Fruit fly (Drosophila melanogaster) whole organism, wandering third instar larva: ENCODE measurements around the gene BuGZ.

ENCODE experiments used
- Abd-B ChIP-seq: fragments of >200 bp; optimal IDR thresholded peaks from 2 replicates; lab custom pipeline; 2017; ENCODE audit warnings: missing biosample characterization, missing genetic modification characterization
- CG32264 ChIP-seq: fragments of 200-800 bp; sonication (Bioruptor generic); optimal IDR thresholded peaks from 2 replicates; lab custom pipeline; 2016; ENCODE audit warnings: missing biosample characterization, missing genetic modification characterization
- Dif ChIP-seq: fragments of 200-275, 200-300 bp; sonication (Bioruptor generic); optimal IDR thresholded peaks from 2 replicates; lab custom pipeline; 2018; ENCODE audit warnings: missing biosample characterization, missing genetic modification characterization; ENCODE audit not compliant: partially characterized antibody
- GATAd ChIP-seq: sonication (Bioruptor generic); optimal IDR thresholded peaks from 2 replicates; lab custom pipeline; 2016; ENCODE audit warnings: missing biosample characterization, missing genetic modification characterization
- Hnf4 ChIP-seq: fragments of 200-800 bp; sonication (Bioruptor generic); optimal IDR thresholded peaks from 2 replicates; lab custom pipeline; 2016; ENCODE audit warnings: missing biosample characterization, mild to moderate bottlenecking, missing genetic modification characterization
- Jra ChIP-seq: sonication (Bioruptor generic); optimal IDR thresholded peaks from 2 replicates; lab custom pipeline; 2016; ENCODE audit warnings: missing biosample characterization, missing genetic modification characterization
- Myc ChIP-seq: fragments of >200 bp; optimal IDR thresholded peaks from 2 replicates; lab custom pipeline; 2017
- N ChIP-seq: fragments of >200 bp; optimal IDR thresholded peaks from 2 replicates; lab custom pipeline; 2018; ENCODE audit warnings: missing biosample characterization, missing external identifiers, missing genetic modification characterization
- Vsx2 ChIP-seq: fragments of 200-300, 225-300 bp; sonication (Bioruptor generic); optimal IDR thresholded peaks from 2 replicates; lab custom pipeline; 2018; ENCODE audit warnings: missing biosample characterization, missing genetic modification characterization; ENCODE audit not compliant: partially characterized antibody
- dsf ChIP-seq: sonication (Bioruptor generic); optimal IDR thresholded peaks from 2 replicates; lab custom pipeline; 2016; ENCODE audit warnings: missing biosample characterization, missing genetic modification characterization, borderline replicate concordance
- pan ChIP-seq: fragments of >200 bp; optimal IDR thresholded peaks from 2 replicates; lab custom pipeline; 2017

BuGZ gene

dm6 chr2L:16799496-16799895, 56.3 kb downstream of the BuGZ start:
- TF ChIP-seq pan (lab: Kevin White, UChicago) (no peak), GATAd (GFP tag; lab: Kevin White, UChicago) (no peak), Jra (GFP tag; lab: Kevin White, UChicago) (no peak), CG32264 (no peak), Vsx2 (GFP tag; lab: Kevin White, UChicago) (no peak), dsf (GFP tag; lab: Kevin White, UChicago) (no peak), N (no peak), Dif (GFP tag; lab: Kevin White, UChicago) (no peak), Hnf4 (GFP tag; lab: Kevin White, UChicago) (no peak)

- TF ChIP-seq Abd-B (GFP tag; lab: Kevin White, UChicago), result no peak
- TF ChIP-seq Myc (lab: Kevin White, UChicago), result peak; percentile 62
These were observed 58.5 kb downstream of the BuGZ start for dm6 chr2L:16801578-16802152.
